Worm (Caenorhabditis elegans): ENCODE results near the gene nhr-228.

DNA sequence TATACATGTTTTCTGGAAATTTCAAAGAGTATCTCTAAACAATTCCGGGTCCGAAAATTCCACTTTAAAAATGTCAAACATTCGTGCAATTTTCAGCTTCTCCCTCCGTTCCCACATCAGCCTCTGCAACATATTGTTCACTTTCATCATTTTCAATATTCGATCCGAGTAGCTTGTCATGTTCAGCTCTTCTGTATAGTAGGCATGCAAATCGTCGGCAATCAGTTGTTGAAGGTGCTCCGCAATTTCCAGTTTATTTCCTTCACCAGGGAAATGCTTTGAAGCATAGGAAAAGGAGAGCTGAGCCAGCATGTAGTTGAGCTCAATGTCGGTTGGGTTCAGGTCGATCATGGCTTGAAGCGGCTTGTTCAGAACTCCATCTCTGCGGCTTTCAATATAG is 16.6 kb upstream of the nhr-228 start:
- TF ChIP-seq sox-4 (tag; optimal IDR thresholded peaks at IDR 0.05) (no peak), ama-1 (optimal IDR thresholded peaks at IDR 0.05) (no peak), dve-1 (tag; optimal IDR thresholded peaks at IDR 0.05) (no peak), ceh-30 (tag; optimal IDR thresholded peaks at IDR 0.05) (no peak), pha-4 (tag; optimal IDR thresholded peaks at IDR 0.05) (no peak), ceh-24 (tag; optimal IDR thresholded peaks at IDR 0.05) (no peak), tbx-2 (tag; optimal IDR thresholded peaks at IDR 0.05) (no peak), syd-9 (tag; optimal IDR thresholded peaks at IDR 0.05) (no peak), ceh-45 (GFP tag; IDR thresholded peaks at IDR 0.05) (no peak), nhr-11 (tag; optimal IDR thresholded peaks at IDR 0.05) (no peak), ceh-2 (tag; optimal IDR thresholded peaks at IDR 0.05) (no peak)
